Fruit fly (Drosophila melanogaster) whole organism, embryonic: ENCODE results near the gene Ugt49B2.

Experiments used
- Antp ChIP-seq: fragments of 200-800 bp; sonication (Bioruptor generic); optimal IDR thresholded peaks from 3 replicates; lab custom pipeline; 2016; ENCODE audit warnings: missing biosample characterization, missing genetic modification characterization
- Atf-2 ChIP-seq: fragments of 200-800 bp; sonication (Bioruptor generic); optimal IDR thresholded peaks from 2 replicates; lab custom pipeline; 2016; ENCODE audit warnings: missing biosample characterization, missing genetic modification characterization
- CG10209 ChIP-seq: fragments of 200-800 bp; sonication (Bioruptor generic); optimal IDR thresholded peaks from 3 replicates; lab custom pipeline; 2017; ENCODE audit warnings: missing biosample characterization, mild to moderate bottlenecking, missing genetic modification characterization, missing genetic modification reagents
- CG10654 ChIP-seq: fragments of 200-800 bp; sonication (Bioruptor generic); optimal IDR thresholded peaks from 2 replicates; lab custom pipeline; 2016; ENCODE audit warnings: missing biosample characterization, missing genetic modification characterization
- CG10959 ChIP-seq: fragments of 200-800 bp; sonication (Bioruptor generic); IDR thresholded peaks from 2 replicates; pipeline ENCODE4 v1.3.6; 2022; ENCODE audit warnings: missing biosample characterization, missing genetic modification characterization
- CG12071 ChIP-seq: fragments of 200-800 bp; sonication (Bioruptor generic); optimal IDR thresholded peaks from 3 replicates; lab custom pipeline; 2018; ENCODE audit warnings: missing biosample characterization, mild to moderate bottlenecking, missing genetic modification characterization
- CG13296 ChIP-seq: fragments of 200-800 bp; sonication (Bioruptor generic); optimal IDR thresholded peaks from 3 replicates; lab custom pipeline; 2018; ENCODE audit warnings: missing biosample characterization, mild to moderate bottlenecking, missing genetic modification characterization
- CG17912 ChIP-seq: fragments of 200-800 bp; sonication (Bioruptor generic); optimal IDR thresholded peaks from 2 replicates; lab custom pipeline; 2018; ENCODE audit warnings: missing biosample characterization, mild to moderate bottlenecking, missing genetic modification characterization
- CG2129 ChIP-seq: fragments of 200-800 bp; sonication (Bioruptor generic); IDR thresholded peaks from 2 replicates; pipeline ENCODE4 v1.3.6; 2022; ENCODE audit warnings: missing biosample characterization, missing genetic modification characterization; ENCODE audit not compliant: partially characterized antibody
- CG30020 ChIP-seq: fragments of 200-800 bp; optimal IDR thresholded peaks from 2 replicates; lab custom pipeline; 2019; ENCODE audit warnings: missing biosample characterization, mild to moderate bottlenecking, missing genetic modification characterization, moderate library complexity
- CG31441 ChIP-seq: fragments of 200-800 bp; sonication (Bioruptor generic); IDR thresholded peaks from 2 replicates; pipeline ENCODE4 v1.3.6; 2022; ENCODE audit warnings: missing biosample characterization, missing genetic modification characterization
- CG4424 ChIP-seq: fragments of 200-800 bp; sonication (Bioruptor generic); optimal IDR thresholded peaks from 3 replicates; lab custom pipeline; 2016; ENCODE audit warnings: missing biosample characterization, missing genetic modification characterization
- CG5953 ChIP-seq: fragments of 200-800 bp; sonication (Bioruptor generic); IDR thresholded peaks from 2 replicates; pipeline ENCODE4 v1.3.6; 2022; ENCODE audit warnings: missing biosample characterization, missing genetic modification characterization
- CG6272 ChIP-seq: fragments of 200-800 bp; sonication (Bioruptor generic); IDR thresholded peaks from 2 replicates; pipeline ENCODE4 v1.3.6; 2022; ENCODE audit warnings: missing biosample characterization, missing genetic modification characterization
- CG6765 ChIP-seq: fragments of 200-800 bp; sonication (Bioruptor generic); optimal IDR thresholded peaks from 3 replicates; lab custom pipeline; 2017; ENCODE audit warnings: missing biosample characterization, mild to moderate bottlenecking, missing genetic modification characterization
- CG6813 ChIP-seq: fragments of 200-800 bp; sonication (Bioruptor generic); optimal IDR thresholded peaks from 2 replicates; lab custom pipeline; 2017; ENCODE audit warnings: missing biosample characterization, missing genetic modification characterization, mild to moderate bottlenecking, moderate library complexity, missing genetic modification reagents
- CG6854 ChIP-seq: fragments of 200-800 bp; sonication (Bioruptor generic); optimal IDR thresholded peaks from 3 replicates; lab custom pipeline; 2017; ENCODE audit warnings: missing biosample characterization, mild to moderate bottlenecking, missing genetic modification characterization
- CG7271 ChIP-seq: fragments of 200-800 bp; sonication (Bioruptor generic); optimal IDR thresholded peaks from 2 replicates; lab custom pipeline; 2018; ENCODE audit warnings: missing biosample characterization, mild to moderate bottlenecking, missing genetic modification characterization, moderate library complexity
- CG7963 ChIP-seq: fragments of 200-800 bp; sonication (Bioruptor generic); IDR thresholded peaks from 3 replicates; pipeline ENCODE4 v1.3.6; 2022; ENCODE audit warnings: missing biosample characterization, missing genetic modification characterization; ENCODE audit not compliant: partially characterized antibody
- CG8478 ChIP-seq: fragments of >200 bp; optimal IDR thresholded peaks from 2 replicates; lab custom pipeline; 2018
- CG9932 ChIP-seq: fragments of 200-800 bp; sonication (Bioruptor generic); IDR thresholded peaks from 2 replicates; pipeline ENCODE4 v1.3.6; 2022; ENCODE audit warnings: missing biosample characterization, missing genetic modification characterization
- CrebB ChIP-seq: fragments of 200-800 bp; sonication (Bioruptor generic); optimal IDR thresholded peaks from 3 replicates; lab custom pipeline; 2018; ENCODE audit warnings: missing biosample characterization, mild to moderate bottlenecking, missing genetic modification characterization
- Deaf1 ChIP-seq: fragments of 200-800 bp; optimal IDR thresholded peaks from 3 replicates; lab custom pipeline; 2019; ENCODE audit warnings: missing biosample characterization, mild to moderate bottlenecking, missing genetic modification characterization, moderate library complexity
- Doc3 ChIP-seq: fragments of 200-800 bp; sonication (Bioruptor generic); IDR thresholded peaks from 3 replicates; pipeline ENCODE4 v1.3.6; 2022; ENCODE audit warnings: missing biosample characterization, missing genetic modification characterization; ENCODE audit not compliant: partially characterized antibody
- E2f1 ChIP-seq: fragments of 200-800 bp; sonication (Bioruptor generic); IDR thresholded peaks from 2 replicates; pipeline ENCODE4 v1.3.6; 2022; ENCODE audit warnings: missing biosample characterization, missing genetic modification characterization
- Ets97D ChIP-seq: fragments of 200-800 bp; sonication (Bioruptor generic); optimal IDR thresholded peaks from 3 replicates; lab custom pipeline; 2016; ENCODE audit warnings: missing biosample characterization, missing genetic modification characterization
- Fer1 ChIP-seq: fragments of 200-800 bp; sonication (Bioruptor generic); optimal IDR thresholded peaks from 2 replicates; lab custom pipeline; 2017; ENCODE audit warnings: missing biosample characterization, mild to moderate bottlenecking, missing genetic modification characterization
- Fer2 ChIP-seq: fragments of 200-800 bp; sonication (Bioruptor generic); optimal IDR thresholded peaks from 2 replicates; lab custom pipeline; 2018; ENCODE audit warnings: missing biosample characterization, mild to moderate bottlenecking, missing genetic modification characterization, moderate library complexity
- Jarid2 ChIP-seq: fragments of 200-800 bp; sonication (Bioruptor generic); optimal IDR thresholded peaks from 3 replicates; lab custom pipeline; 2017; ENCODE audit warnings: mild to moderate bottlenecking, missing biosample characterization, missing genetic modification reagents, missing genetic modification characterization
- Lpt ChIP-seq: fragments of >200 bp; optimal IDR thresholded peaks from 2 replicates; lab custom pipeline; 2018; ENCODE audit warnings: missing biosample characterization, missing genetic modification characterization
- Neu2 ChIP-seq: fragments of 200-800 bp; sonication (Bioruptor generic); optimal IDR thresholded peaks from 3 replicates; lab custom pipeline; 2016; ENCODE audit warnings: missing biosample characterization, missing genetic modification characterization, borderline replicate concordance
- Nf-YC ChIP-seq: fragments of 200-800 bp; optimal IDR thresholded peaks from 3 replicates; lab custom pipeline; 2019; ENCODE audit warnings: missing biosample characterization, mild to moderate bottlenecking, missing genetic modification characterization, moderate library complexity
- Pdp1 ChIP-seq, 2 experiments: fragments of 200-800 bp; sonication (Bioruptor generic); optimal IDR thresholded peaks; 3 replicates each; lab custom pipeline; 2016; ENCODE audit warnings: missing biosample characterization in 2 of 2, missing genetic modification characterization in 2 of 2, mild to moderate bottlenecking in 1 of 2, moderate library complexity in 1 of 2
- Sry-β ChIP-seq: fragments of 200-800 bp; sonication (Bioruptor generic); optimal IDR thresholded peaks from 2 replicates; lab custom pipeline; 2018; ENCODE audit warnings: missing biosample characterization, mild to moderate bottlenecking, missing genetic modification characterization, moderate library complexity
- Trl ChIP-seq, 3 experiments: fragments of >200 bp in 2 of 3; fragments of 200-800 bp in 1 of 3; sonication (Bioruptor generic) in 1 of 3; optimal IDR thresholded peaks; 2 replicates in 1 of 3; 3 replicates in 2 of 3; lab custom pipeline; 2016 to 2017; ENCODE audit warnings: missing biosample characterization in 1 of 3, missing genetic modification characterization in 1 of 3
- cad ChIP-seq: fragments of >200 bp; optimal IDR thresholded peaks from 2 replicates; lab custom pipeline; 2017; ENCODE audit warnings: missing biosample characterization, missing genetic modification characterization
- crc ChIP-seq: fragments of 200-800 bp; sonication (Bioruptor generic); optimal IDR thresholded peaks from 2 replicates; lab custom pipeline; 2016; ENCODE audit warnings: missing biosample characterization, missing genetic modification characterization
- crol ChIP-seq: fragments of 200-800 bp; sonication (Bioruptor generic); IDR thresholded peaks from 2 replicates; pipeline ENCODE4 v1.3.6; 2022; ENCODE audit warnings: missing biosample characterization, missing genetic modification characterization
- eyg ChIP-seq: fragments of 200-800 bp; sonication (Bioruptor generic); optimal IDR thresholded peaks from 3 replicates; lab custom pipeline; 2016; ENCODE audit warnings: missing biosample characterization, missing genetic modification characterization
- fru ChIP-seq: fragments of >200 bp; optimal IDR thresholded peaks from 2 replicates; lab custom pipeline; 2017
- gro ChIP-seq: fragments of 200-800 bp; sonication (Bioruptor generic); optimal IDR thresholded peaks from 2 replicates; lab custom pipeline; 2016; ENCODE audit warnings: missing biosample characterization, missing genetic modification characterization
- ham ChIP-seq: fragments of 200-800 bp; sonication (Bioruptor generic); IDR thresholded peaks from 2 replicates; pipeline ENCODE4 v1.3.6; 2022; ENCODE audit warnings: missing biosample characterization, missing genetic modification characterization
- hbn ChIP-seq: fragments of 200-800 bp; sonication (Bioruptor generic); IDR thresholded peaks from 2 replicates; pipeline ENCODE4 v1.3.6; 2022; ENCODE audit warnings: missing biosample characterization, missing genetic modification characterization; ENCODE audit not compliant: partially characterized antibody
- hth ChIP-seq: fragments of >200 bp; optimal IDR thresholded peaks from 2 replicates; lab custom pipeline; 2017; ENCODE audit warnings: inconsistent platforms
- klu ChIP-seq: fragments of 200-800 bp; sonication (Bioruptor generic); IDR thresholded peaks from 2 replicates; pipeline ENCODE4 v1.3.6; 2022; ENCODE audit warnings: missing biosample characterization, missing genetic modification characterization
- maf-S ChIP-seq: fragments of 200-800 bp; sonication (Bioruptor generic); optimal IDR thresholded peaks from 2 replicates; lab custom pipeline; 2016; ENCODE audit warnings: missing biosample characterization, missing genetic modification characterization
- nau ChIP-seq: fragments of 200-800 bp; sonication (Bioruptor generic); optimal IDR thresholded peaks from 3 replicates; lab custom pipeline; 2017; ENCODE audit warnings: missing biosample characterization, mild to moderate bottlenecking, missing genetic modification characterization, missing genetic modification reagents
- nerfin-1 ChIP-seq: fragments of 200-800 bp; sonication (Bioruptor generic); optimal IDR thresholded peaks from 3 replicates; lab custom pipeline; 2019; ENCODE audit warnings: missing biosample characterization, mild to moderate bottlenecking, missing genetic modification characterization, moderate library complexity
- slbo ChIP-seq: fragments of 200-800 bp; sonication (Bioruptor generic); IDR thresholded peaks from 2 replicates; pipeline ENCODE4 v1.3.6; 2022; ENCODE audit warnings: missing biosample characterization, missing genetic modification characterization
- ssp ChIP-seq: fragments of 200-800 bp; sonication (Bioruptor generic); IDR thresholded peaks from 2 replicates; pipeline ENCODE4 v1.3.6; 2022; ENCODE audit warnings: missing biosample characterization, missing genetic modification characterization
- twi ChIP-seq: fragments of 200-800 bp; optimal IDR thresholded peaks from 2 replicates; lab custom pipeline; 2019; ENCODE audit warnings: missing biosample characterization, mild to moderate bottlenecking, missing genetic modification characterization, moderate library complexity
- vvl ChIP-seq: fragments of 200-800 bp; sonication (Bioruptor generic); IDR thresholded peaks from 2 replicates; pipeline ENCODE4 v1.3.6; 2022; ENCODE audit warnings: missing biosample characterization, missing genetic modification characterization

Gene Ugt49B2

DNA sequence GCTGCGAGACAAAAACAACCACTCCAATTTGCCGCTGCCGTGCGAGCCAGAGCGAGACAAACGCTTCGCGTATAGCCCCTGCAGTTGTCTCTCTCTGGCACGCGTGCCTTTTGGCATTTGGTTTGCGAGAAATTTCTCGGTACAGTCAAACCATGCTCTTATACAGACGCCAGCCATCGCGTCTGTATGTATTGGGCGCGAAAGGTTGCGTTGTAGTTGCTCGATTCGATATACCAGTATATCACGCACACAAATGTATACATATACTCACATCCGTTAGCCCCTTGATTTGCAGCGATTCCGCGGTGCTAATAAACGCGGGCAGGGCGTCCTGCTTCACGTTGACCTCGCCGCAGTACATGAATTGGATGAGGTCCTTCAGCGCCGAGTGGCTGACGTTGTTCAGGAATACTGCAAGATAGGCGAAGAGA, 23.2 kb downstream of the Ugt49B2 start (continued):
- TF ChIP-seq gro (GFP tag; lab: Kevin White, UChicago) (peak; percentile 46), CG12071 (peak; percentile 59), CG7271 (tag; lab: Kevin White, UChicago) (no peak), Fer2 (tag; lab: Kevin White, UChicago) (no peak), Lpt (GFP tag; lab: Kevin White, UChicago) (no peak), Trl (optimal IDR thresholded peaks at IDR 0.05; lab: Kevin White, UChicago) (peak in 1 of 2 experiments; percentile 33), Trl (GFP tag; optimal IDR thresholded peaks at IDR 0.05; lab: Kevin White, UChicago) (no peak), CG13296 (peak; percentile 59), CrebB (tag; lab: Kevin White, UChicago) (peak; percentile 24), Antp (GFP tag; lab: Kevin White, UChicago) (no peak), Atf-2 (GFP tag; lab: Kevin White, UChicago) (no peak), hth (lab: Kevin White, UChicago) (no peak), Neu2 (GFP tag; lab: Kevin White, UChicago) (no peak), nerfin-1 (tag; lab: Kevin White, UChicago) (peak; percentile 65), CG10209 (GFP tag; lab: Kevin White, UChicago) (no peak), CG31441 (GFP tag; lab: Robert Waterston, UW) (no peak), maf-S (GFP tag; lab: Kevin White, UChicago) (no peak), E2f1 (GFP tag; lab: Robert Waterston, UW) (peak; percentile 71; the same call in 1 of the 2 replicates), fru (lab: Kevin White, UChicago) (no peak), eyg (GFP tag; lab: Kevin White, UChicago) (no peak), CG6854 (peak; percentile 47), Nf-YC (tag; lab: Kevin White, UChicago) (peak; percentile 90), CG8478 (lab: Kevin White, UChicago) (peak; percentile 80), CG10959 (GFP tag; lab: Robert Waterston, UW) (no peak), CG17912 (peak; percentile 93), hbn (GFP tag; lab: Robert Waterston, UW) (peak; percentile 52; the same call in 1 of the 2 replicates), ham (no peak), crc (GFP tag; lab: Kevin White, UChicago) (no peak), vvl (GFP tag; lab: Robert Waterston, UW) (peak; percentile 62; the same call in 1 of the 2 replicates), Doc3 (GFP tag; lab: Robert Waterston, UW) (peak; percentile 22; the same call in 1 of the 3 replicates), twi (tag; lab: Kevin White, UChicago) (no peak), crol (no peak), CG6272 (no peak), slbo (GFP tag; lab: Robert Waterston, UW) (no peak), ssp (no peak), nau (GFP tag; lab: Kevin White, UChicago) (no peak), Jarid2 (GFP tag; lab: Kevin White, UChicago) (no peak), Sry-β (no peak), CG6765 (peak; percentile 57), Pdp1 (GFP tag; optimal IDR thresholded peaks at IDR 0.05; lab: Kevin White, UChicago) (peak in 1 of 2 experiments; percentile 26), CG10654 (no peak), CG6813 (GFP tag; lab: Kevin White, UChicago) (peak; percentile 44), CG5953 (GFP tag; lab: Robert Waterston, UW) (no peak), CG30020 (tag; lab: Kevin White, UChicago) (peak; percentile 3), CG4424 (GFP tag; lab: Kevin White, UChicago) (no peak), klu (GFP tag; lab: Robert Waterston, UW) (no peak), CG2129 (GFP tag; lab: Robert Waterston, UW) (no peak), CG7963 (no peak), CG9932 (GFP tag; lab: Robert Waterston, UW) (no peak), Ets97D (GFP tag; lab: Kevin White, UChicago) (peak; percentile 2), cad (GFP tag; lab: Kevin White, UChicago) (no peak), Fer1 (peak; percentile 70), Deaf1 (tag; lab: Kevin White, UChicago) (no peak)
